Fruit fly (Drosophila melanogaster) S2 (cell line): ENCODE results near the gene Cyp12a4.

Experiments
- CG8478 ChIP-seq: fragments of >200 bp; optimal IDR thresholded peaks from 2 replicates; lab custom pipeline; 2018
- CTCF ChIP-seq, 2 experiments: fragments of >200 bp; optimal IDR thresholded peaks; 2 replicates each; lab custom pipeline; 2018

Cyp12a4 gene

dm6 chr3R:19134957-19135356 lies at the start of gene Cyp12a4:
Gene Cyp12a4 (plus strand): TSS chr3R:19135158.
- TF ChIP-seq CTCF (optimal IDR thresholded peaks at IDR 0.05; lab: Kevin White, UChicago) = no peak
- no peak for TF ChIP-seq CG8478

- TF ChIP-seq CG8478 (no peak), CTCF (optimal IDR thresholded peaks at IDR 0.05; lab: Kevin White, UChicago) (no peak)
Measured at dm6 chr3R:19088962-19089597, 45.9 kb upstream of the Cyp12a4 start.

dm6 chr3R:19090983-19091748 lies 43.8 kb upstream of the Cyp12a4 start:
- TF ChIP-seq CTCF (optimal IDR thresholded peaks at IDR 0.05; lab: Kevin White, UChicago) (no peak), CG8478 (no peak)

dm6 chr3R:19091749-19092264 lies 43.2 kb upstream of the Cyp12a4 start:
- no peak for TF ChIP-seq CTCF (optimal IDR thresholded peaks at IDR 0.05; lab: Kevin White, UChicago)
- TF ChIP-seq CG8478 = no peak

DNA sequence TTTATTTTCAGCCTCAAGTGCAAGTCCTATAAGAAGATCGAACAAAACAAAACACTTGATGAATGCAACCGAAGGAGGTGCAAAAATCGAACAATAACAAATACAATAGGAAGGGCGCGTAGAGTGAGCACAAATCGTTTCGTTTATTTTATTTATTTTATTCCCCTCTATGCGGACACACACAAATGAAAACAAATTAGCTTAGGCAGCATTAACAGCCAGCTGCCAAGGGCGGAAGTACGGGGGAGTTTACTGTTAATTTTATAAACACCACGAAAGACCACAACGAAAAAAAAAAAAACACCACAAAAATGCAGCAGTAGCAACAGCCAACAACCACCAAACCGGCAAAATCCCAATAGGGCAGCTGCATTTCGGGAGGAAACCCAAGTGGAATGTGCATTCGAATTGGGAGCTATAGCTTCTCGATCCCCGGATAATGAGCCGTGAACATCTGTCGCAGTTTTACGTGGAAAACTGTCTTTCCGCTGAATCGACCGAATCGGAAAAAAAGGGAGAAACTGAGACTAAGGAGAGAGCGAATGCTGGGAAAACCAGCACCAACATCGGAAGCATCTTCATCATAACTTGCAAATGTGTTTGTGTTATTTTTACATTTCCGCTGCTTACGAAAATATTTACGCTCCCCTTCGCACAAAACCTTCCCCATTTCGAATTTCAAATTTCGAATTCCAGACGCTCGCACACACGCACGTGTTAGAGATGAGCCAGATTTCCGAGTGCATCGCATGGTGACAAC lies 42.4 kb upstream of the Cyp12a4 start:
- TF ChIP-seq CTCF (optimal IDR thresholded peaks at IDR 0.05; lab: Kevin White, UChicago) (no peak), CG8478 (no peak)

dm6 chr3R:19093127-19093812 lies 41.7 kb upstream of the Cyp12a4 start:
- TF ChIP-seq CTCF (optimal IDR thresholded peaks at IDR 0.05; lab: Kevin White, UChicago) = no peak
- no peak for TF ChIP-seq CG8478

DNA sequence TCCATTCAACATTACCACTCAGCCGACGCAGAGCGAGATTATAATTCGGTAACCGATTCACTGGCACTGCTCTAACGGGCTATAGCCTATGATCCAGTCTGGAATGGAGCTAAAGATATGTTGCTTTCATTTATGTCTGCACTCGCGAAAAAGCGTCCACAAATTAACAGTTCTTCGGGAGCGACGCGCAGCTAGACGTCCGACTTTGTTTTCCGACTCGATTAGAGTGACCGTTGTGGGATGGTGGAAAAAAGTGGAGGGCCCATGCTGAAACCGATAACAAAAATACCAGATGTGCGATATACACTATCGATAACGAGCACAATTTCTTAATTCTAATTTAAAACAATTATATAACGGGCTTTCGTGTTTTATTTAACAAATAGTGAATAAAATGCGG lies 40.9 kb upstream of the Cyp12a4 start, which contains the start of gene cdi:
Gene cdi (minus strand): TSS at position 232 of the 400 bp plus-strand sequence.
- peak in 1 of 2 experiments; percentile 2 for TF ChIP-seq CTCF (optimal IDR thresholded peaks at IDR 0.05; lab: Kevin White, UChicago)
- TF ChIP-seq CG8478 = no peak

DNA sequence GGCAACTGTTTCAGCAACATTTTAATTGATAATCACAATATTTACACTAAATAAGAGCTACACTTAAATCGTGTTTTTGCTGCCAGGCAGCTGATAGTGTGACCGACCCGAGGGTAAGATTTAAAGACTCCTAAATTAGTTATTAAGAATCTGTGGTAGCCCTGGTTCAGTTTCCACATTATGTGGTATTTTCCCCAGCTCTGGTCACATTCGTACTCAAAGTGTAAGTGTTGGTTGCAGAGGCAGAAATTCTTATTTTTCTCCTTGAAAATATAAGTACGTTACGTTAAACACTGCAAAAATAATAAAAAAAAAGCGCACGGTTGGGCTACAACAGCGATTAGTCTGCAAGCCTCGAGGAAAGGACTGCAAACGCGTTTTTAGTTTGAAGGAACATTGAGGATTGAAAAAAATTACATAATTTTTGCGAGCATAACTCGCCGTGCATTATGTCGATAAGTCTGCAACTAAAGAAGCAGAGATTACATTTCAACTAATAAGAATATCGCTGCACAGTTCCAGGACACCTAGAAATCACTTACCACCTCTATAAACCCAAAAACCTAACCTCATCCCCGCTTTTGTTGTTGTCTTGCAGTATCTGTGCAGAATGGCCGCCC lies 40.0 kb upstream of the Cyp12a4 start, which contains the start of the genes mRpL55 and ATPsynD:
Gene mRpL55 (minus strand): TSS at position 107 of the 620 bp plus-strand sequence.
Gene ATPsynD (plus strand): TSS at position 202 of the 620 bp plus-strand sequence.
- peak in 1 of 2 experiments; percentile 28 for TF ChIP-seq CTCF (optimal IDR thresholded peaks at IDR 0.05; lab: Kevin White, UChicago)
- TF ChIP-seq CG8478 = no peak

- peak; percentile 84 to 90 for TF ChIP-seq CTCF (optimal IDR thresholded peaks at IDR 0.05; lab: Kevin White, UChicago)
- no peak for TF ChIP-seq CG8478
Measured at dm6 chr3R:19096299-19097048, 38.5 kb upstream of the Cyp12a4 start, which contains the start of gene CG6040. Gene CG6040 (plus strand): TSS chr3R:19096961.

DNA sequence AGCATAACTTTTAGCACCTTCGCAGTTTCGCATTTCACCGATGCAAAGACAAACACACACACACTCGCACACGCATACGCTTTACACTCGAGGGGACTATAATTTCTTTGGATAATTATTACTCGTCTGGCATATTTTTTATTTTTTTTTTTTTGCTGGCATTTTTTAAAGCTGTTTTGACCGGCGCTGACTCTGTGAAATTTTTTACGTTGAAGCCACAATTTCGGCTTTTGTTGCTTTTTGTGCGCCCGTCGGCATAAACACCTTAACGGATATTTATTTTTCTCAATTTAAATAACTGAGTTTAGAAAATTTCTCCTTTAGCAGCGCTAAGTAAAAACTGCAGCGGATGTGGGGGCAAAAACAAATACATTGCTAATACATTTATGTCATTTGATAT lies 36.7 kb upstream of the Cyp12a4 start:
- no peak for TF ChIP-seq CTCF (optimal IDR thresholded peaks at IDR 0.05; lab: Kevin White, UChicago)
- no peak for TF ChIP-seq CG8478

DNA sequence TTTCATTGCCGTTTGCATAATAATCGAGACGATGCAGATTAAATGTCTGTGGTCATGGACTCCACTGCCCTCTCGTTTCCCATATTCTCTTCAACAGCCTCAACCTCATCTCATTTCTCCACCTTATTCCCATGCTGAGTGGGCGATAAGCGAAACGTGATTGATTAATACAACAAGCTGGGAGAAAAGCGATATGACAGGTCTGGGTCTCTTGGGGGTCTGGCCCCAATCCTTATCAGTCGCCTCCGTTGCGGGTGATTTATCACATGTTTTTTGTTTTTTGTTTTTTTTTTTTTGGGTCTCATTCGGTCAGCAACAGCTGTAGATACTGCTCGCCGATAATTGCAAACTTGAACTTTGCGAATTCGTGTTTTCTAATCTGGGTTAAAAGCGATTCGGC lies 34.9 kb upstream of the Cyp12a4 start:
- TF ChIP-seq CG8478 (no peak), CTCF (optimal IDR thresholded peaks at IDR 0.05; lab: Kevin White, UChicago) (no peak)

- TF ChIP-seq CTCF (optimal IDR thresholded peaks at IDR 0.05; lab: Kevin White, UChicago) (no peak), CG8478 (no peak)
Measured at dm6 chr3R:19101267-19101840, 33.6 kb upstream of the Cyp12a4 start.

DNA sequence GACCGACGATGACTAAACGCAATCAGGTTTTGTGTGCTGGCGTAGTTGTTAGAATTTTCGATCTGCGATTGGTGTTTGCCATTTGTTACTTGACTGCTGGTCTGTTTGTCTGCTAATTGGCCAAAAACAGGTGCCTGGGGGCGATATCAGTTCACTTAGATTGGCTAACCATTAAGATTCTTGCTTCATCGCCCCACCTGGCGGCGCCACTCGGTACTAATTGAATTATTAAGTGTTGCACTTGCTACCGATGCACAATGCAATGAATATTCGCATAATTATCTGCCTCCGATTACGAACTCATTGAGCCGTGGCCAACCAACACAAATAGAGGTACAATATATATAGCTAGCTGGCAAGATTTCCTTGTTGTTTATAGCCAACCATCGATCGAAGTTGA lies 31.8 kb upstream of the Cyp12a4 start:
- TF ChIP-seq CG8478 (no peak), CTCF (optimal IDR thresholded peaks at IDR 0.05; lab: Kevin White, UChicago) (peak; percentile 63 to 66)
